Worm (Caenorhabditis elegans) whole organism, young adult: ENCODE data around the gene gcy-25.

Experiments used
- B0261.1 ChIP-seq: sonication (generic microtip); optimal IDR thresholded peaks from 2 replicates; lab custom pipeline; 2016; ENCODE audit warnings: mild to moderate bottlenecking, missing genetic modification characterization, moderate library complexity, missing compliant biosample characterization
- D2030.7 ChIP-seq: fragments of 200-800 bp; sonication (Bioruptor generic); IDR thresholded peaks from 2 replicates; pipeline ENCODE4 v1.3.6; 2022; ENCODE audit warnings: missing genetic modification reagents, missing genetic modification characterization, missing compliant biosample characterization
- F39B2.1 ChIP-seq: fragments of 200-800 bp; sonication (Bioruptor generic); IDR thresholded peaks from 2 replicates; pipeline ENCODE4 v1.3.6; 2022; ENCODE audit warnings: missing genetic modification reagents, missing genetic modification characterization, missing compliant biosample characterization
- F49E8.2 ChIP-seq: sonication (generic microtip); optimal IDR thresholded peaks from 3 replicates; lab custom pipeline; 2017; ENCODE audit warnings: missing genetic modification characterization, mild to moderate bottlenecking, missing compliant biosample characterization, antibody characterized with exemption, moderate library complexity; ENCODE audit not compliant: insufficient read depth
- F57A8.1 ChIP-seq: fragments of 200-800 bp; sonication (Bioruptor generic); optimal IDR thresholded peaks from 2 replicates; lab custom pipeline; 2018; ENCODE audit warnings: mild to moderate bottlenecking, missing genetic modification characterization, moderate library complexity, missing compliant biosample characterization
- T07F8.4 ChIP-seq: sonication (generic microtip); optimal IDR thresholded peaks from 2 replicates; lab custom pipeline; 2016; ENCODE audit warnings: mild to moderate bottlenecking, missing genetic modification characterization, moderate library complexity, missing compliant biosample characterization
- attf-5 ChIP-seq: fragments of 200-800 bp; sonication (Bioruptor generic); optimal IDR thresholded peaks from 2 replicates; lab custom pipeline; 2018; ENCODE audit warnings: mild to moderate bottlenecking, missing genetic modification characterization, missing compliant biosample characterization
- attf-6 ChIP-seq: fragments of 200-800 bp; sonication (Bioruptor generic); IDR thresholded peaks from 2 replicates; pipeline ENCODE4 v1.3.6; 2022; ENCODE audit warnings: missing genetic modification reagents, missing genetic modification characterization, missing compliant biosample characterization
- bed-1 ChIP-seq: fragments of 200-800 bp; sonication (Bioruptor generic); IDR thresholded peaks from 2 replicates; pipeline ENCODE4 v1.3.6; 2022; ENCODE audit warnings: missing genetic modification reagents, missing genetic modification characterization, missing compliant biosample characterization
- bed-2 ChIP-seq: fragments of 200-800 bp; sonication (Bioruptor generic); IDR thresholded peaks from 2 replicates; pipeline ENCODE4 v1.3.6; 2022; ENCODE audit warnings: missing genetic modification reagents, missing genetic modification characterization, missing compliant biosample characterization
- cebp-1 ChIP-seq, 2 experiments: fragments of 200-800 bp in 1 of 2; sonication (Bioruptor generic) in 1 of 2; sonication (generic microtip) in 1 of 2; IDR thresholded peaks in 1 of 2; optimal IDR thresholded peaks in 1 of 2; 2 replicates each; pipeline versions ENCODE4 v1.3.6 to Lab custom; 2017 to 2022; ENCODE audit warnings: missing compliant biosample characterization in 2 of 2, missing genetic modification characterization in 2 of 2, mild to moderate bottlenecking in 1 of 2, missing genetic modification reagents in 1 of 2, moderate library complexity in 1 of 2
- cebp-2 ChIP-seq: fragments of 200-800 bp; sonication (Bioruptor generic); IDR thresholded peaks from 2 replicates; pipeline ENCODE4 v1.3.6; 2022; ENCODE audit warnings: missing genetic modification characterization, missing compliant biosample characterization
- ceh-100 ChIP-seq: fragments of 200-800 bp; sonication (Bioruptor generic); IDR thresholded peaks from 2 replicates; pipeline ENCODE4 v1.3.6; 2022; ENCODE audit warnings: missing genetic modification reagents, missing genetic modification characterization, missing compliant biosample characterization
- ceh-40 ChIP-seq: fragments of 200-800 bp; sonication (Bioruptor generic); IDR thresholded peaks from 2 replicates; pipeline ENCODE4 v1.3.6; 2022; ENCODE audit warnings: missing genetic modification characterization, missing compliant biosample characterization
- die-1 ChIP-seq: sonication (generic microtip); optimal IDR thresholded peaks from 2 replicates; lab custom pipeline; 2016; ENCODE audit warnings: missing genotype, mild to moderate bottlenecking, missing genetic modification characterization, missing compliant biosample characterization
- efl-1 ChIP-seq: fragments of 150-350 bp; optimal IDR thresholded peaks from 2 replicates; lab custom pipeline; 2014; ENCODE audit warnings: missing biosample characterization, missing genetic modification reagents, missing genetic modification characterization
- hrde-1 ChIP-seq: sonication (generic microtip); optimal IDR thresholded peaks from 2 replicates; lab custom pipeline; 2016; ENCODE audit warnings: missing genetic modification characterization, mild to moderate bottlenecking, missing compliant biosample characterization, moderate library complexity, missing genotype, missing genetic modification reagents, borderline replicate concordance
- let-607 ChIP-seq, 2 experiments: fragments of 200-800 bp in 1 of 2; sonication (Bioruptor generic) in 1 of 2; sonication (generic microtip) in 1 of 2; optimal IDR thresholded peaks; 2 replicates each; lab custom pipeline; 2016 to 2018; ENCODE audit warnings: mild to moderate bottlenecking in 2 of 2, missing compliant biosample characterization in 2 of 2, missing genetic modification characterization in 2 of 2, moderate library complexity in 2 of 2, missing genotype in 1 of 2
- lsl-1 ChIP-seq: fragments of 200-800 bp; sonication (Bioruptor generic); optimal IDR thresholded peaks from 2 replicates; lab custom pipeline; 2018; ENCODE audit warnings: mild to moderate bottlenecking, missing genetic modification characterization, moderate library complexity, missing compliant biosample characterization
- lsy-27 ChIP-seq: sonication (generic microtip); optimal IDR thresholded peaks from 2 replicates; lab custom pipeline; 2017; ENCODE audit warnings: missing genetic modification characterization, mild to moderate bottlenecking, missing compliant biosample characterization, antibody characterized with exemption, missing genotype, borderline replicate concordance; ENCODE audit not compliant: insufficient read depth
- mel-28 ChIP-seq: sonication (generic microtip); optimal IDR thresholded peaks from 2 replicates; lab custom pipeline; 2016; ENCODE audit warnings: borderline replicate concordance, mild to moderate bottlenecking, missing genetic modification characterization, missing compliant biosample characterization
- nhr-27 ChIP-seq: fragments of 200-800 bp; sonication (Bioruptor generic); optimal IDR thresholded peaks from 2 replicates; lab custom pipeline; 2018; ENCODE audit warnings: mild to moderate bottlenecking, missing genetic modification characterization, moderate library complexity, missing compliant biosample characterization
- nhr-80 ChIP-seq: sonication (generic microtip); optimal IDR thresholded peaks from 2 replicates; lab custom pipeline; 2016; ENCODE audit warnings: missing genetic modification characterization, missing compliant biosample characterization
- pbrm-1 ChIP-seq: fragments of 200-800 bp; sonication (Bioruptor generic); IDR thresholded peaks from 2 replicates; pipeline ENCODE4 v1.3.6; 2022; ENCODE audit warnings: missing genetic modification reagents, missing genetic modification characterization, missing compliant biosample characterization
- rcor-1 ChIP-seq: fragments of 200-800 bp; sonication (Bioruptor generic); IDR thresholded peaks from 2 replicates; pipeline ENCODE4 v1.3.6; 2022; ENCODE audit warnings: missing genetic modification reagents, missing genetic modification characterization, missing compliant biosample characterization
- snpc-4 ChIP-seq, 5 experiments: fragments of 150-350 bp in 1 of 5; sonication (generic microtip) in 4 of 5; optimal IDR thresholded peaks; 2 replicates each; lab custom pipeline; 2014 to 2018; ENCODE audit warnings: missing genetic modification characterization in 5 of 5, missing biosample characterization in 3 of 5, antibody characterized with exemption in 2 of 5, mild to moderate bottlenecking in 2 of 5, missing compliant biosample characterization in 2 of 5, missing genotype in 2 of 5, moderate library complexity in 2 of 5, missing genetic modification reagents in 1 of 5
- tbp1 ChIP-seq: fragments of 200-800 bp; sonication (Bioruptor generic); optimal IDR thresholded peaks from 2 replicates; lab custom pipeline; 2018; ENCODE audit warnings: mild to moderate bottlenecking, missing genetic modification characterization, missing compliant biosample characterization

Gene gcy-25

ce11 chrIV:15861499-15861898 is 11.2 kb upstream of the gcy-25 start:
- TF ChIP-seq tbp1 (GFP tag; lab: Kevin White, UChicago) (no peak), mel-28 (tag; lab: Kevin White, UChicago) (no peak), attf-6 (0 out of 2 replicates have a peak, but pooled peaks have one; percentile 16), lsl-1 (no peak), nhr-27 (tag; lab: Kevin White, UChicago) (no peak), snpc-4 (GFP tag; optimal IDR thresholded peaks at IDR 0.05; lab: Kevin White, UChicago) (no peak), snpc-4 (tag; optimal IDR thresholded peaks at IDR 0.05; lab: Kevin White, UChicago) (peak in 2 of 4 experiments; percentile 15 to 91), pbrm-1 (GFP tag; lab: Robert Waterston, UW) (0 out of 2 replicates have a peak, but pooled peaks have one; percentile 16)

- TF ChIP-seq F57A8.1 (GFP tag; lab: Kevin White, UChicago), result no peak
- no peak for TF ChIP-seq snpc-4 (GFP tag; optimal IDR thresholded peaks at IDR 0.05; lab: Kevin White, UChicago)
- TF ChIP-seq snpc-4 (tag; optimal IDR thresholded peaks at IDR 0.05; lab: Kevin White, UChicago), result peak in 3 of 4 experiments; percentile 32 to 56 (median 53)
- TF ChIP-seq attf-6, result 0 out of 2 replicates have a peak, but pooled peaks have one; percentile 20
- TF ChIP-seq lsy-27 (tag; lab: Kevin White, UChicago), result no peak
Observed at ce11 chrIV:15868288-15868687, 4.4 kb upstream of the gcy-25 start.

- TF ChIP-seq lsy-27 (tag; lab: Kevin White, UChicago), result no peak
- no peak for TF ChIP-seq T07F8.4 (tag; lab: Kevin White, UChicago)
- no peak for TF ChIP-seq hrde-1 (tag; lab: Kevin White, UChicago)
- TF ChIP-seq rcor-1, result no peak
- TF ChIP-seq bed-2, result no peak
- no peak for TF ChIP-seq die-1 (tag; lab: Kevin White, UChicago)
- TF ChIP-seq D2030.7, result no peak
Observed at ce11 chrIV:15870356-15870755, 2.4 kb upstream of the gcy-25 start, which contains the start of gene Y105C5B.1. Gene Y105C5B.1, plus strand, starts transcription at chrIV:15870656.

ce11 chrIV:15878262-15878661 is 5.5 kb downstream of the gcy-25 start:
- TF ChIP-seq ceh-100 (GFP tag; lab: Robert Waterston, UW) (no peak), snpc-4 (GFP tag; optimal IDR thresholded peaks at IDR 0.05; lab: Kevin White, UChicago) (peak; percentile 7), snpc-4 (tag; optimal IDR thresholded peaks at IDR 0.05; lab: Kevin White, UChicago) (no peak)

- no peak for TF ChIP-seq bed-1 (GFP tag; lab: Robert Waterston, UW)
- TF ChIP-seq F39B2.1, result no peak
- no peak for TF ChIP-seq rcor-1
- peak; percentile 23 for TF ChIP-seq snpc-4 (GFP tag; optimal IDR thresholded peaks at IDR 0.05; lab: Kevin White, UChicago)
- TF ChIP-seq snpc-4 (tag; optimal IDR thresholded peaks at IDR 0.05; lab: Kevin White, UChicago), result peak in 2 of 4 experiments; percentile 39 to 63
- TF ChIP-seq T07F8.4 (tag; lab: Kevin White, UChicago), result no peak
- TF ChIP-seq attf-6, result peak; percentile 83
- TF ChIP-seq nhr-80 (tag; lab: Kevin White, UChicago), result no peak
- no peak for TF ChIP-seq efl-1 (GFP tag; lab: Kevin White, UChicago)
- TF ChIP-seq lsl-1, result no peak
- TF ChIP-seq cebp-2 (GFP tag; lab: Robert Waterston, UW), result no peak
- no peak for TF ChIP-seq attf-5 (GFP tag; lab: Kevin White, UChicago)
- TF ChIP-seq F49E8.2 (tag; lab: Kevin White, UChicago), result no peak
- no peak for TF ChIP-seq ceh-40 (GFP tag; lab: Robert Waterston, UW)
- no peak for TF ChIP-seq let-607 (tag; optimal IDR thresholded peaks at IDR 0.05; lab: Kevin White, UChicago)
Observed at ce11 chrIV:15880114-15880513, 7.4 kb downstream of the gcy-25 start.

- TF ChIP-seq cebp-1 (GFP tag; IDR thresholded peaks at IDR 0.05; lab: Robert Waterston, UW) (no peak), cebp-1 (tag; optimal IDR thresholded peaks at IDR 0.05; lab: Kevin White, UChicago) (no peak), snpc-4 (GFP tag; optimal IDR thresholded peaks at IDR 0.05; lab: Kevin White, UChicago) (no peak), snpc-4 (tag; optimal IDR thresholded peaks at IDR 0.05; lab: Kevin White, UChicago) (peak in 1 of 4 experiments; percentile 12), B0261.1 (tag; lab: Kevin White, UChicago) (no peak)
Observed at ce11 chrIV:15883922-15884321, 11.2 kb downstream of the gcy-25 start, which contains the start of gene Y105C5B.3. Gene Y105C5B.3, plus strand, starts transcription at chrIV:15884222.
